Fruit fly (Drosophila melanogaster) whole organism: ENCODE data around the gene CG44194.

ENCODE experiments used
- CG8478 ChIP-seq: fragments of >200 bp; optimal IDR thresholded peaks from 2 replicates; lab custom pipeline; 2018; ENCODE audit warnings: inconsistent platforms
- Dll ChIP-seq: fragments of >200 bp; optimal IDR thresholded peaks from 2 replicates; lab custom pipeline; 2017
- psq ChIP-seq: fragments of >200 bp; optimal IDR thresholded peaks from 2 replicates; lab custom pipeline; 2017

dm6 chr3R:13015811-13016766, 18.6 kb upstream of the CG44194 start:
- TF ChIP-seq CG8478 (no peak), psq (lab: Kevin White, UChicago) (no peak), Dll (lab: Kevin White, UChicago) (no peak)
